Fruit fly (Drosophila melanogaster): ENCODE measurements around the gene CG8097.

CG8097 gene

DNA sequence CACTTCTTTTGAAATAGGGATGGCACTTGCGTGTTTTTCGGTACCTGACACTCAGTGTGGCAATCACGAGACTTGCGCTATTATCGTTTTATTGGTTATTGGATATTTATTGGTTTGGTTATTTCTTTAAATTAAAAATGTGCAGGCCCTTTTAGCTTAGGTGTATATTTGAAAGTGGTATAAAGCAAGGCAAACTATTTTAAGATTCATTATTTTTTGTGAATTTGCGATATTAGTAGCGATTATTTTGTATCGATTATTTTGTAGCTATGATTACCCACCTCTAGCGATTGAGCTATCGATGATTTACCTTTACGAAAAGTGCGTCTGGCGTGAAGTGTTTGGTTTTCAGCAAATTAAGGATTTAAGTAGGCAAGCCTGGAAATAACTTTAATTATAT lies at the start of gene CG8097, which contains the start of gene CG9215:
CG8097 (plus strand) TSS at position 307 of the 400 bp plus-strand sequence.
CG9215 (minus strand) TSS at position 22 of the 400 bp plus-strand sequence.
- TF ChIP-seq esn (GFP tag; optimal IDR thresholded peaks at IDR 0.05) (peak; percentile 60), lz (GFP tag; optimal IDR thresholded peaks at IDR 0.05) (peak; percentile 62), CG10631 (GFP tag; optimal IDR thresholded peaks at IDR 0.05) (no peak), cyc (GFP tag; optimal IDR thresholded peaks at IDR 0.05) (peak; percentile 42), fd59A (GFP tag; optimal IDR thresholded peaks at IDR 0.05) (no peak), dsx (GFP tag; optimal IDR thresholded peaks at IDR 0.05; ENCODE audit: poor library complexity, severe bottlenecking) (no peak), Hr39 (GFP tag; optimal IDR thresholded peaks at IDR 0.05) (peak; percentile 51), CG8632 (GFP tag; optimal IDR thresholded peaks at IDR 0.05) (no peak), spab (GFP tag; optimal IDR thresholded peaks at IDR 0.05) (no peak), topi (GFP tag; optimal IDR thresholded peaks at IDR 0.05) (peak; percentile 50), Sox15 (GFP tag; optimal IDR thresholded peaks at IDR 0.05) (peak; percentile 13), Sox14 (GFP tag; optimal IDR thresholded peaks at IDR 0.05) (peak; percentile 46), pdm3 (GFP tag; optimal IDR thresholded peaks at IDR 0.05) (no peak), CG8319 (GFP tag; optimal IDR thresholded peaks at IDR 0.05) (no peak), CG34406 (GFP tag; optimal IDR thresholded peaks at IDR 0.05) (no peak), CG11294 (GFP tag; IDR thresholded peaks at IDR 0.05) (no peak), CG7368 (GFP tag; optimal IDR thresholded peaks at IDR 0.05) (no peak), achi (GFP tag; optimal IDR thresholded peaks at IDR 0.05) (peak; percentile 38), CG10669 (GFP tag; optimal IDR thresholded peaks at IDR 0.05) (no peak), CG32006 (GFP tag; optimal IDR thresholded peaks at IDR 0.05) (no peak), CG6854 (GFP tag; optimal IDR thresholded peaks at IDR 0.05) (no peak), CG6163 (GFP tag; IDR thresholded peaks at IDR 0.05) (no peak), Ets96B (tag; optimal IDR thresholded peaks at IDR 0.05) (peak; percentile 23), CG8119 (GFP tag; IDR thresholded peaks at IDR 0.05) (no peak), Ets21C (GFP tag; optimal IDR thresholded peaks at IDR 0.05) (peak; percentile 49), Eip93F (GFP tag; optimal IDR thresholded peaks at IDR 0.05) (no peak), OdsH (GFP tag; optimal IDR thresholded peaks at IDR 0.05) (no peak), Sox102F (GFP tag; optimal IDR thresholded peaks at IDR 0.05) (no peak), CG31627 (GFP tag; optimal IDR thresholded peaks at IDR 0.05) (peak; percentile 46), Blimp-1 (GFP tag; optimal IDR thresholded peaks at IDR 0.05) (no peak), Eip78C (GFP tag) (peak; percentile 63), CG6792 (GFP tag; optimal IDR thresholded peaks at IDR 0.05) (no peak), fd85E (GFP tag; optimal IDR thresholded peaks at IDR 0.05) (no peak), CG15336 (GFP tag; IDR thresholded peaks at IDR 0.05) (no peak), CG6808 (GFP tag; optimal IDR thresholded peaks at IDR 0.05) (no peak), CG3032 (tag; optimal IDR thresholded peaks at IDR 0.05) (peak; percentile 52)

DNA sequence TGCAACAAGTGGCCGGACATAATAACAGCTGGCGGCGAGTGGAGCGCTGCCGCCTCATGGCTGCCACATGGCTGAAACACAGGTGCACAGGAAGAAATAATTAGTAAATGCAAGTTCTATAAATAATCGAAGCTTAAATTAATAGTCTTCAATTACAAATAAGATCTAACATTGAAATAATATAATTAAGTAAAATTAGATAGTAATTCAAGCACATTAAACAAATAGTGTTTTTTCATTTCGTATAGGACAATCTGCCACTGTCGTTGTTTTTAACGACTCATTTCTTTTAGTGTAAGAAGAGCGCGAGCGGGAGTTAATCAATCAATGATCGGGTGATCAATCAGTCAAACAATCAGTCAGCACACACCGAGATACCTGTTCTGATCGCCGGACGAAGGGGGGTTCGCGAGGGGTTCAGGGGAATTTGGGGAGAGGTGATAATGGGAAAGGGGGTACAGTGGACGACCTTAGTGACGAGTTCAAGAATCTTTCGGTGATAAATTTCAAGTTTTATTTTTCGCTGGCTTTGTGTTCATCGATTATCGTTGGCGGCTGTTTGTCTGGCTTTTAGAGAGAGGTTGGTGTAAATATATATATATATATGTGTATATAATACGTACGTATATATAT lies 43.0 kb upstream of the CG8097 start:
- TF ChIP-seq Ets21C (GFP tag; optimal IDR thresholded peaks at IDR 0.05) (no peak), CG32006 (GFP tag; optimal IDR thresholded peaks at IDR 0.05) (no peak), CG10631 (GFP tag; optimal IDR thresholded peaks at IDR 0.05) (no peak), Hr39 (GFP tag; optimal IDR thresholded peaks at IDR 0.05) (no peak), Eip93F (GFP tag; optimal IDR thresholded peaks at IDR 0.05) (no peak), fd85E (GFP tag; optimal IDR thresholded peaks at IDR 0.05) (no peak), cyc (GFP tag; optimal IDR thresholded peaks at IDR 0.05) (no peak), CG7368 (GFP tag; optimal IDR thresholded peaks at IDR 0.05) (no peak), CG10669 (GFP tag; optimal IDR thresholded peaks at IDR 0.05) (no peak), svp (GFP tag) (peak; percentile 61), Ets96B (tag; optimal IDR thresholded peaks at IDR 0.05) (no peak), lz (GFP tag; optimal IDR thresholded peaks at IDR 0.05) (no peak), Sox102F (GFP tag; optimal IDR thresholded peaks at IDR 0.05) (no peak), CG31627 (GFP tag; optimal IDR thresholded peaks at IDR 0.05) (no peak), CG6163 (GFP tag; IDR thresholded peaks at IDR 0.05) (0 out of 3 replicates have a peak, but pooled peaks have one; percentile 10), CG34406 (GFP tag; optimal IDR thresholded peaks at IDR 0.05) (no peak), CG6854 (GFP tag; optimal IDR thresholded peaks at IDR 0.05) (no peak), fkh (GFP tag; optimal IDR thresholded peaks at IDR 0.05) (no peak), esn (GFP tag; optimal IDR thresholded peaks at IDR 0.05) (peak; percentile 20), CG1621 (tag; optimal IDR thresholded peaks at IDR 0.05) (no peak), CG9139 (GFP tag; optimal IDR thresholded peaks at IDR 0.05) (no peak), CG8119 (GFP tag; IDR thresholded peaks at IDR 0.05) (no peak), Hr4 (GFP tag; optimal IDR thresholded peaks at IDR 0.05) (no peak), eg (GFP tag; IDR thresholded peaks at IDR 0.05) (0 out of 3 replicates have a peak, but pooled peaks have one; percentile 15), Met (GFP tag; optimal IDR thresholded peaks at IDR 0.05) (no peak), salr (GFP tag; optimal IDR thresholded peaks at IDR 0.05) (no peak), CG8632 (GFP tag; optimal IDR thresholded peaks at IDR 0.05) (peak; percentile 13), CG3032 (tag; optimal IDR thresholded peaks at IDR 0.05) (peak; percentile 14), CG6276 (GFP tag; optimal IDR thresholded peaks at IDR 0.05) (no peak), topi (GFP tag; optimal IDR thresholded peaks at IDR 0.05) (peak; percentile 6), CG3919 (GFP tag; optimal IDR thresholded peaks at IDR 0.05) (peak; percentile 18), pdm3 (GFP tag; optimal IDR thresholded peaks at IDR 0.05) (peak; percentile 25), dsx (GFP tag; optimal IDR thresholded peaks at IDR 0.05; ENCODE audit: poor library complexity, severe bottlenecking) (no peak)
